Worm (Caenorhabditis elegans) whole organism, L3 larva: ENCODE measurements around the gene atg-2.

ENCODE experiments used
- daf-12 ChIP-seq: fragments of 150-350 bp; optimal IDR thresholded peaks from 2 replicates; lab custom pipeline; 2014; ENCODE audit warnings: missing biosample characterization, missing genetic modification reagents, missing genetic modification characterization
- nhr-28 ChIP-seq: fragments of 150-350 bp; optimal IDR thresholded peaks from 2 replicates; lab custom pipeline; 2014; ENCODE audit warnings: missing biosample characterization, missing genetic modification characterization
- tbx-2 ChIP-seq: sonication (generic microtip); optimal IDR thresholded peaks from 2 replicates; lab custom pipeline; 2016; ENCODE audit warnings: mild to moderate bottlenecking, missing genetic modification characterization, missing compliant biosample characterization
- unc-62 ChIP-seq: fragments of 150-350 bp; sonication (generic microtip); optimal IDR thresholded peaks from 4 replicates; lab custom pipeline; 2014; ENCODE audit warnings: missing biosample characterization, missing genetic modification reagents, missing genetic modification characterization

ce11 chrX:6819135-6819534 is 12.6 kb downstream of the atg-2 start:
- TF ChIP-seq unc-62 (GFP tag; lab: Kevin White, UChicago) (no peak), nhr-28 (tag; lab: Kevin White, UChicago) (no peak), tbx-2 (tag; lab: Kevin White, UChicago) (no peak), daf-12 (tag; lab: Kevin White, UChicago) (no peak)
